Worm (Caenorhabditis elegans) whole organism, mixed stage, embryonic: Measurements from ENCODE around the gene D1014.5.

ENCODE experiments used
- M03D4.4 ChIP-seq: sonication (generic microtip); optimal IDR thresholded peaks from 2 replicates; lab custom pipeline; 2017; ENCODE audit warnings: mild to moderate bottlenecking, missing genetic modification characterization, missing compliant biosample characterization
- blmp-1 ChIP-seq: fragments of 150-350 bp; optimal IDR thresholded peaks from 2 replicates; lab custom pipeline; 2014; ENCODE audit warnings: missing biosample characterization, missing genetic modification characterization
- ceh-39 ChIP-seq: fragments of 150-350 bp; optimal IDR thresholded peaks from 2 replicates; lab custom pipeline; 2014; ENCODE audit warnings: missing biosample characterization, missing genetic modification characterization
- ceh-43 ChIP-seq: fragments of 200-800 bp; sonication (Bioruptor generic); optimal IDR thresholded peaks from 2 replicates; lab custom pipeline; 2018; ENCODE audit warnings: mild to moderate bottlenecking, missing genetic modification characterization, moderate library complexity, missing compliant biosample characterization
- ces-1 ChIP-seq: fragments of 150-350 bp; optimal IDR thresholded peaks from 2 replicates; lab custom pipeline; 2014; ENCODE audit warnings: missing biosample characterization, missing genetic modification reagents, missing genetic modification characterization
- cnd-1 ChIP-seq: fragments of 200-800 bp; sonication (Bioruptor generic); optimal IDR thresholded peaks from 2 replicates; lab custom pipeline; 2018; ENCODE audit warnings: mild to moderate bottlenecking, missing genetic modification characterization, missing compliant biosample characterization
- drap-1 ChIP-seq: fragments of 200-800 bp; sonication (Bioruptor generic); optimal IDR thresholded peaks from 3 replicates; lab custom pipeline; 2018; ENCODE audit warnings: mild to moderate bottlenecking, missing genetic modification characterization, missing compliant biosample characterization
- elt-1 ChIP-seq: sonication (generic microtip); optimal IDR thresholded peaks from 2 replicates; lab custom pipeline; 2017; ENCODE audit warnings: missing genetic modification characterization, mild to moderate bottlenecking, missing compliant biosample characterization, antibody characterized with exemption, moderate library complexity, borderline replicate concordance; ENCODE audit not compliant: insufficient read depth
- elt-3 ChIP-seq: fragments of 150-350 bp; optimal IDR thresholded peaks from 2 replicates; lab custom pipeline; 2014; ENCODE audit warnings: missing biosample characterization, missing genetic modification characterization
- ham-2 ChIP-seq: fragments of 200-800 bp; sonication (Bioruptor generic); optimal IDR thresholded peaks from 2 replicates; lab custom pipeline; 2018; ENCODE audit warnings: mild to moderate bottlenecking, missing genetic modification characterization, missing compliant biosample characterization
- hlh-1 ChIP-seq: fragments of 150-350 bp; optimal IDR thresholded peaks from 2 replicates; lab custom pipeline; 2014; ENCODE audit warnings: missing biosample characterization, missing genetic modification reagents, missing genetic modification characterization
- lin-13 ChIP-seq: fragments of 150-350 bp; optimal IDR thresholded peaks from 2 replicates; lab custom pipeline; 2014; ENCODE audit warnings: missing biosample characterization, missing genetic modification characterization
- lin-32 ChIP-seq: fragments of 200-800 bp; sonication (Bioruptor generic); optimal IDR thresholded peaks from 2 replicates; lab custom pipeline; 2018; ENCODE audit warnings: mild to moderate bottlenecking, missing genetic modification characterization, missing compliant biosample characterization
- mab-5 ChIP-seq: fragments of 150-350 bp; optimal IDR thresholded peaks from 2 replicates; lab custom pipeline; 2014; ENCODE audit warnings: missing biosample characterization, missing genetic modification characterization
- mep-1 ChIP-seq: fragments of 150-350 bp; optimal IDR thresholded peaks from 2 replicates; lab custom pipeline; 2017; ENCODE audit warnings: missing biosample characterization, missing genetic modification reagents, missing genetic modification characterization, inconsistent platforms
- nhr-12 ChIP-seq: fragments of 150-350 bp; optimal IDR thresholded peaks from 2 replicates; lab custom pipeline; 2014; ENCODE audit warnings: missing biosample characterization, missing genetic modification characterization
- nhr-2 ChIP-seq: fragments of 150-350 bp; optimal IDR thresholded peaks from 2 replicates; lab custom pipeline; 2014; ENCODE audit warnings: missing biosample characterization, missing genetic modification characterization
- nhr-237 ChIP-seq: fragments of 150-350 bp; optimal IDR thresholded peaks from 2 replicates; lab custom pipeline; 2014; ENCODE audit warnings: missing biosample characterization, missing genetic modification characterization
- nhr-28 ChIP-seq: fragments of 150-350 bp; optimal IDR thresholded peaks from 2 replicates; lab custom pipeline; 2014; ENCODE audit warnings: missing biosample characterization, missing genetic modification characterization
- nhr-76 ChIP-seq: sonication (generic microtip); optimal IDR thresholded peaks from 2 replicates; lab custom pipeline; 2017; ENCODE audit warnings: missing biosample characterization, missing genetic modification characterization
- pha-4 ChIP-seq: fragments of 150-350 bp; optimal IDR thresholded peaks from 2 replicates; lab custom pipeline; 2018; ENCODE audit warnings: missing biosample characterization, missing genetic modification reagents, missing genetic modification characterization
- sem-2 ChIP-seq: fragments of 200-800 bp; sonication (Bioruptor generic); optimal IDR thresholded peaks from 2 replicates; lab custom pipeline; 2018; ENCODE audit warnings: mild to moderate bottlenecking, missing genetic modification characterization, missing compliant biosample characterization
- snpc-4 ChIP-seq: fragments of 150-350 bp; optimal IDR thresholded peaks from 2 replicates; lab custom pipeline; 2014; ENCODE audit warnings: missing biosample characterization, missing genetic modification characterization
- sptf-1 ChIP-seq: sonication (generic microtip); optimal IDR thresholded peaks from 2 replicates; lab custom pipeline; 2017; ENCODE audit warnings: mild to moderate bottlenecking, missing genetic modification characterization, moderate library complexity, missing compliant biosample characterization
- tbx-8 ChIP-seq: fragments of 200-800 bp; sonication (Bioruptor generic); optimal IDR thresholded peaks from 2 replicates; lab custom pipeline; 2018; ENCODE audit warnings: mild to moderate bottlenecking, missing genetic modification characterization, moderate library complexity, missing compliant biosample characterization
- unc-120 ChIP-seq: sonication (generic microtip); optimal IDR thresholded peaks from 2 replicates; lab custom pipeline; 2017; ENCODE audit warnings: missing genetic modification characterization, missing compliant biosample characterization; ENCODE audit not compliant: poor library complexity, severe bottlenecking
- unc-39 ChIP-seq: fragments of 150-350 bp; optimal IDR thresholded peaks from 2 replicates; lab custom pipeline; 2014; ENCODE audit warnings: missing biosample characterization, missing genetic modification characterization
- ztf-11 ChIP-seq: fragments of 150-350 bp; optimal IDR thresholded peaks from 2 replicates; lab custom pipeline; 2014; ENCODE audit warnings: missing biosample characterization, missing genetic modification characterization

D1014.5 gene

DNA sequence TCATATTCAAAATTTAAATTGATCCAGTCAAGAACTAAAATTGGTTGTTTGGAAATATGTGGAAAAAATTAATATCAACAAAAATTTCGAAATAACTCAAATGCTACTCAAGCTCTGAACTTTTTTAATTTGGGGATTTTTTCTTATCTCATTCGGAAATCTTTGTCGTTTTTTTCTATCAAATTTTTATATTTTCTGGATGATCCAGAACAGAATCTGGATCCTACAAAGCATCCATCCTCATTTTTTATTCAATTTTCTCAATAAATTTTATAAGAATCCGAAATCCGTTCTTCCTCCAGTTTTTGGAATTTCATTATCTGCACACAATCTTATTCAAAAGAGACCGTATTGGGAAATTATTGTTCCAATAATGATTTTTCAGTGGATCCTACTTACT lies 2.6 kb upstream of the D1014.5 start, which contains the start of gene D1014.6:
Gene D1014.6 (plus strand): TSS at position 301 of the 400 bp plus-strand sequence.
- no peak for TF ChIP-seq lin-13 (tag; lab: Kevin White, UChicago)
- TF ChIP-seq nhr-28 (tag; lab: Kevin White, UChicago) = no peak
- TF ChIP-seq M03D4.4 (tag; lab: Kevin White, UChicago) = no peak
- TF ChIP-seq lin-32 (GFP tag; lab: Kevin White, UChicago) = no peak
- no peak for TF ChIP-seq ces-1 (GFP tag; lab: Kevin White, UChicago)
- no peak for TF ChIP-seq sptf-1 (tag; lab: Kevin White, UChicago)
- no peak for TF ChIP-seq drap-1 (GFP tag; lab: Kevin White, UChicago)
- no peak for TF ChIP-seq nhr-237 (tag; lab: Kevin White, UChicago)
- TF ChIP-seq, all 35 proteins: peak for 0

- no peak for TF ChIP-seq nhr-76 (tag; lab: Kevin White, UChicago)
- TF ChIP-seq unc-39 (tag; lab: Kevin White, UChicago) = no peak
- no peak for TF ChIP-seq mab-5 (tag; lab: Kevin White, UChicago)
- TF ChIP-seq blmp-1 = no peak
- TF ChIP-seq, all 35 proteins: peak for 0
Observed at ce11 chrV:8129252-8129651, 5.8 kb downstream of the D1014.5 start, which contains the start of gene spr-1. spr-1 (minus strand) TSS chrV:8129352.

ce11 chrV:8129719-8130118 lies 6.2 kb downstream of the D1014.5 start:
- TF ChIP-seq ceh-43 (peak; percentile 47), ceh-39 (tag; lab: Kevin White, UChicago) (no peak), blmp-1 (no peak)

DNA sequence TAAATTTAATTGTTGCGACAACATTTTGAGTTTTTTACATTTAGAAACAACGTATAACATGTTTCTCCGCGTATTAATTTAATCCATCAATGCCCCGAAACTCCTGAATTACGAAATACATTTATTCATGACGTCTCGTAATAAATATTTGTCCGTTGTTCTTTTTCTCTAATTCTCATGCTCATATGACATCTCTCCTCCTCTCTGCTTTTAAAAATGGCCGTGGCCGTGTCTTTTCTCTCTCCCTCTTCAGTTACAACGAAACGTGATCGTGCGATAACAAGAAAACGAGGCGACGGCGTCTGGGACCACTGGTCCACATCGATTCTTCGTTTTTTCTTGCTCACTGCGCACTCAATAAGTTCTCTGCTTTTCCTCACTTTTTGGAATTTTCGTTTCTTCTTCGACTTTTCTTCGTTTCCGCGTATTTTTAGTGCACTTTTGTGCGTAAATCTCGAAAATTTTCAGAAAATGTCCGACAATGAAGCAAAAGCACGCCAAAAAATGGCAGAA lies 6.7 kb downstream of the D1014.5 start, which contains the start of gene snap-1:
Gene snap-1 (plus strand): TSS at position 463 of the 513 bp plus-strand sequence.
- no peak for TF ChIP-seq cnd-1 (tag; lab: Kevin White, UChicago)
- peak; percentile 58 for TF ChIP-seq mep-1 (tag; lab: Kevin White, UChicago)
- TF ChIP-seq pha-4 (tag; lab: Kevin White, UChicago) = peak; percentile 21
- TF ChIP-seq ztf-11 = no peak
- peak; percentile 52 for TF ChIP-seq ces-1 (GFP tag; lab: Kevin White, UChicago)

DNA sequence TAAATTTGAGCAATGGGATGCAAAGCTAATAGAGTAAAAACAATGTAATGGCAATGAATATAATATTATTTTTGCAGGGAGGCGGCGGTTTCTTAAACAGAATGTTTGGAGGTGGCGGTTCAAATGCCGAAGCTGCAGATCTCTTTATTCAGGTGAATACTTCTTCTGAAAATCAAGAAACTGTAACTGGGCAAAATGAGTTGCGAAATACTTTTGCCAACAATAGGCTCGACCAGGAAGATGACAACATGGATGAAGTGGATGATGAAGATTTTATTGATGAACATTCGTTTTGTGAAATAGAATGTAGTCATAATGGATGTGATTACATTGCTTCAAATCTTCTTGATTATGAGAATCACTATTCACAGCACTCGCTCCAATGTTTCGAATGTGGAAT lies 7.3 kb downstream of the D1014.5 start:
- TF ChIP-seq elt-3 = no peak
- TF ChIP-seq snpc-4 (tag; lab: Kevin White, UChicago) = no peak
- no peak for TF ChIP-seq sem-2 (GFP tag; lab: Kevin White, UChicago)
- no peak for TF ChIP-seq mab-5 (tag; lab: Kevin White, UChicago)
- no peak for TF ChIP-seq nhr-28 (tag; lab: Kevin White, UChicago)
- no peak for TF ChIP-seq unc-39 (tag; lab: Kevin White, UChicago)

DNA sequence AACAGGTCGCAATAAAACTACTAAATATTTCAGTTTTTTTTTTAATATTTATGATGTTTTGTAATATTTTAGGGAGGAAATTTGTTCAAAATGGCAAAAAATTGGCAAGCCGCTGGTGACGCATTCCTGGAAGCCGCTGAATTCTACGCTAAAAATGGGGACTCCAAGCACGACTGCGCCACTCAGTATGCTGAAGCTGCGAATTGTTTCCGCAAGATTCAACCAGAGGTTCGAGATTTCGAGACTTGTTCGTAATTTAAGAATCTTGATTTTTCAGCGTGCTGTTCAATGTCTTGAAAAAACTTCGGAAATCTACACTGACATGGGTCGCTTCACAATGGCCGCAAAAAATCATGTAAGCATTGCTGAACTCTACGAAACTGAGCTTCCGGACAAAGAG lies 8.1 kb downstream of the D1014.5 start:
- TF ChIP-seq nhr-237 (tag; lab: Kevin White, UChicago) = no peak
- TF ChIP-seq elt-1 (tag; lab: Kevin White, UChicago) = no peak
- no peak for TF ChIP-seq snpc-4 (tag; lab: Kevin White, UChicago)
- no peak for TF ChIP-seq ceh-39 (tag; lab: Kevin White, UChicago)

DNA sequence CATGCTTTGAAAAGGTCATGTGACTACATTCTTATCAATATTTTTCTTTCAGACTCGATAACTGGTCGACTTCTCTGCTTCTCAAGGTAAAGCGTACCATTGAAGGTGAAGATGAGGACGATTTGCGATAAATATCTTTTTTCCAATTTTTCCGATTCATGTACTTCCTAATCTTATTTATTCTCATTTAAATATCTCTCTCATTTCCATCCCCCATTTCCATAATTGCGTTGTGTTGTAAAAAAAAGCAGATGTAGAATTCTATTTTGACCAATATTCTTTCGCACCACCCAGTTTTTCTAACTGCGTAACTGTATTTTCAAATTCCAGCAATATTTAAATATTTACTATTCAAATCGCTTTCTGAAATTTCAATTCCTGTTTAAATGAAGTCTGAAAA lies 9.4 kb downstream of the D1014.5 start, which contains the start of gene D1014.4:
Gene D1014.4 (plus strand): TSS at position 301 of the 400 bp plus-strand sequence.
- TF ChIP-seq ces-1 (GFP tag; lab: Kevin White, UChicago) = peak; percentile 6
- no peak for TF ChIP-seq sem-2 (GFP tag; lab: Kevin White, UChicago)

DNA sequence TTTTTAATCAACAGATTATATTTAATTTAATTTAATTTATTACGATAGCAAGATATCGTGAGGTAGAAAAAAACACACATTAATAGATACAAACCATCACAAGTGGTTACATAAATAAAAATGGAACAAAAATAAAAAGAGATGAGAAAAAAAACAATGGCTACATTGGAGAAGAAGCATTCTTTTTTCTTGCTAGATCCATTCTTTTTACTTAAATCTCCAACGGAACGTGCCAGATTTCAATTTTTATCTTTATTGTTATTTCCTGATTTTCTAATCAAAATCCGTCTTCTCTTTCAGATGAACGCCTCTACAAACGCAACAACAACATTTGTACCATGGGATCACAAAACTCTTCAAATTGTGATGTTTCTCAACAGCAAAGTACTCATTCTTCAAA lies 20.1 kb downstream of the D1014.5 start, which contains the start of gene D1014.2:
Gene D1014.2 (plus strand): TSS at position 301 of the 400 bp plus-strand sequence.
- TF ChIP-seq nhr-2 (tag; lab: Kevin White, UChicago) (no peak), ceh-43 (no peak), unc-120 (no peak), nhr-12 (tag; lab: Kevin White, UChicago) (no peak), hlh-1 (tag; lab: Kevin White, UChicago) (no peak), M03D4.4 (tag; lab: Kevin White, UChicago) (no peak), lin-13 (tag; lab: Kevin White, UChicago) (no peak), pha-4 (tag; lab: Kevin White, UChicago) (no peak), nhr-76 (tag; lab: Kevin White, UChicago) (no peak), sptf-1 (tag; lab: Kevin White, UChicago) (no peak), tbx-8 (GFP tag; lab: Kevin White, UChicago) (no peak), drap-1 (GFP tag; lab: Kevin White, UChicago) (no peak), sem-2 (GFP tag; lab: Kevin White, UChicago) (no peak), ham-2 (GFP tag; lab: Kevin White, UChicago) (no peak)
